Worm (Caenorhabditis elegans): Measurements from ENCODE around the gene W03C9.8.
A peak's percentile ranks its signal among the peaks of the same experiment; 100 is the strongest.

Gene W03C9.8

ce11 chrII:11960596-11961217 lies 12.1 kb downstream of the W03C9.8 start (continued):
- TF ChIP-seq sox-4 (tag; optimal IDR thresholded peaks at IDR 0.05): peak; percentile 27
- TF ChIP-seq snu-23 (GFP tag; optimal IDR thresholded peaks at IDR 0.05): peak; percentile 73
- peak; percentile 53 to 59 for TF ChIP-seq lsy-2 (tag; optimal IDR thresholded peaks at IDR 0.05)
- TF ChIP-seq nhr-77 (tag; optimal IDR thresholded peaks at IDR 0.05): peak; percentile 47
- no peak for TF ChIP-seq unc-30 (tag; optimal IDR thresholded peaks at IDR 0.05)
- TF ChIP-seq aly-2 (tag; optimal IDR thresholded peaks at IDR 0.05): no peak
- TF ChIP-seq C34B4.2 (tag; optimal IDR thresholded peaks at IDR 0.05): no peak
- TF ChIP-seq isw-1 (GFP tag; IDR thresholded peaks at IDR 0.05): no peak
- no peak for TF ChIP-seq hlh-4 (tag; optimal IDR thresholded peaks at IDR 0.05)

DNA sequence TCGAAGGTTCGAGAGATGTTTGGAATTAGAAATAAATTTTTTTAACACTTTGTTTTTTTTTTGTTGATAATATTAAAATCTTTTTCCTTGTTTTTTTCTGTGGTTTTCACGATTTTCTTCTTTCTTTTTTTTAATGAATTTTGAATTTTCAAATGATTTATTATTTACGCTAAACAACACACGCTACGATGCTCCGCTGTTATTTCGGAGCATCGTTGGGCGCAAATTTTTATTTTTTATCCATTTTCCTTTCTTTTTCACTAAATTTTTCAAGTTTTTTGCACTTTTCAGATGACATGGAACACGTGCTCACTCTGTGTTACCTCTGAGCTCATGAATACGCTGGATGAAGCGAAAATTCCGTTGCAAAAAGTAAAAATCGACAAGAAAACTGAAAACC lies 13.5 kb downstream of the W03C9.8 start, which contains the start of the genes W03C9.1 and W03C9.2:
Gene W03C9.1, minus strand, starts transcription at position 46 of the 400 bp plus-strand sequence.
Gene W03C9.2, plus strand, starts transcription at position 286 of the 400 bp plus-strand sequence.
- TF ChIP-seq unc-30 (tag; optimal IDR thresholded peaks at IDR 0.05) (no peak), egl-13 (tag; optimal IDR thresholded peaks at IDR 0.05) (no peak), tbx-2 (tag; optimal IDR thresholded peaks at IDR 0.05) (no peak), nhr-237 (tag; optimal IDR thresholded peaks at IDR 0.05) (no peak), ceh-8 (GFP tag; optimal IDR thresholded peaks at IDR 0.05) (no peak), Y116A8C.19 (tag; optimal IDR thresholded peaks at IDR 0.05; ENCODE audit: borderline replicate concordance) (no peak), ceh-82 (tag; optimal IDR thresholded peaks at IDR 0.05) (no peak), fos-1 (tag; optimal IDR thresholded peaks at IDR 0.05) (no peak)

DNA sequence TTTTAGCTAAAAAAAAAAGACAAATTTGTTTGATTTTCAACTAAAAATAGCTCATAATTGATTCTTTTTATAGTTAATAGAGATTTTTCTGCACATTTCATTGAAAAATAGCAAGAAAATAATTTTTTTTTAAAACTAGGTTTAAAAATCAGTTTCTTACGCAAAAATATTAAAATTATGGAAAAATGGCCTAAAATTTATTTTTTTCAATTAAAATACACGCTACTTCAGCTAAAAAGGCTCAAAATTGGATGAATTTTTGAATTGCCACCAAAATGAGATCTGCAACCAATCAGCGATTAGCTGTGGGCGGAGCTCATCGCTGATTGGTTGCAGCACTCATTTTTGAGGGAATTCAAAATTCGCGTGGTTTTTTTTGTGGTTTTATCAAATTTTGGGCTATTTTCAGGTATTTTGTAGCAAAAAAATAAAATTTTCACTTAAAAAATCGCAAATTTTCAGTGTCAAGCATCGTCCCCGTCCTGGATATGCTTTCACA lies 14.6 kb downstream of the W03C9.8 start:
- TF ChIP-seq sup-37 (GFP tag; optimal IDR thresholded peaks at IDR 0.05) (no peak), lir-3 (tag; optimal IDR thresholded peaks at IDR 0.05; ENCODE audit: poor library complexity) (no peak), isw-1 (GFP tag; IDR thresholded peaks at IDR 0.05) (no peak), hlh-17 (GFP tag; optimal IDR thresholded peaks at IDR 0.05; ENCODE audit: borderline replicate concordance) (no peak), efl-1 (optimal IDR thresholded peaks at IDR 0.05) (no peak), efl-1 (GFP tag; optimal IDR thresholded peaks at IDR 0.05 in 1 of 2) (peak; percentile 55 to 91), ceh-82 (tag; optimal IDR thresholded peaks at IDR 0.05) (no peak), dpl-1 (GFP tag; optimal IDR thresholded peaks at IDR 0.05) (peak in 1 of 3 experiments; percentile 8), swsn-7 (tag; optimal IDR thresholded peaks at IDR 0.05) (no peak), fos-1 (tag; optimal IDR thresholded peaks at IDR 0.05) (no peak)

DNA sequence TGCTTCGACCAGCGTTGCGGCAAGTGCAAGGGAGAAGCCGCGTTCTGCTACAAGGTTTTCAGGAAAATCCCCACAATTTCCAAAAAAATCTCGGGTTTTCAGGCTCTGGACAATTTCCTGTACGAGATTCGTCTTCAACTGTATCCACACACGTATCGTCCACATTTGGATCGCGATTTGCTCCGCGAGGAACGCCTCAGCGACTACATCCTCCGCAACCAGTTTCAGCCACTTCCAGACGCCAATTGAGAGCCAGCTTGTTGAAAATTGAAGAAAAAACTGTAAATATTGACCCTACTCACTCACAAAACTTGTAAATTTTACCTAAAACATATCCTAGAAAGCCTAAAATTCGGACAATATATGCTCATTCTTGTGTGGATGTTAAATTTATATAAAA lies 16.3 kb downstream of the W03C9.8 start:
- no peak for TF ChIP-seq nhr-19 (GFP tag; conservative IDR thresholded peaks at IDR 0.05)
- TF ChIP-seq nhr-71 (tag; optimal IDR thresholded peaks at IDR 0.05): peak; percentile 14
- TF ChIP-seq fkh-10 (GFP tag; optimal IDR thresholded peaks at IDR 0.05): no peak
- no peak for TF ChIP-seq mab-9 (GFP tag; IDR thresholded peaks at IDR 0.05)
- TF ChIP-seq rnt-1 (tag; optimal IDR thresholded peaks at IDR 0.05): peak; percentile 8
- no peak for TF ChIP-seq grh-1 (GFP tag; IDR thresholded peaks at IDR 0.05)
- no peak for TF ChIP-seq unc-86 (tag; optimal IDR thresholded peaks at IDR 0.05)
- TF ChIP-seq efl-1 (optimal IDR thresholded peaks at IDR 0.05): no peak
- peak in 1 of 2 experiments; percentile 87 for TF ChIP-seq efl-1 (GFP tag; optimal IDR thresholded peaks at IDR 0.05 in 1 of 2)
- no peak for TF ChIP-seq Y116A8C.19 (tag; optimal IDR thresholded peaks at IDR 0.05; ENCODE audit: borderline replicate concordance)
- no peak for TF ChIP-seq pag-3 (tag; optimal IDR thresholded peaks at IDR 0.05; ENCODE audit: borderline replicate concordance, insufficient read depth)
- no peak for TF ChIP-seq aly-2 (tag; optimal IDR thresholded peaks at IDR 0.05)
- TF ChIP-seq fos-1 (tag; optimal IDR thresholded peaks at IDR 0.05): no peak
- TF ChIP-seq ama-1 (optimal IDR thresholded peaks at IDR 0.05): peak; percentile 47

ce11 chrII:11966602-11967001 lies 18.0 kb downstream of the W03C9.8 start, which contains the start of gene rab-7:
Gene rab-7 (minus strand): TSS chrII:11966931.
- TF ChIP-seq Y116A8C.19 (tag; optimal IDR thresholded peaks at IDR 0.05; ENCODE audit: borderline replicate concordance) (no peak), efl-3 (GFP tag; optimal IDR thresholded peaks at IDR 0.05) (no peak), F16B12.6 (tag; optimal IDR thresholded peaks at IDR 0.05) (no peak), unc-86 (tag; optimal IDR thresholded peaks at IDR 0.05) (no peak), fkh-10 (GFP tag; optimal IDR thresholded peaks at IDR 0.05) (no peak), dsc-1 (tag; optimal IDR thresholded peaks at IDR 0.05) (peak; percentile 6), nhr-20 (tag; optimal IDR thresholded peaks at IDR 0.05) (no peak), pag-3 (tag; optimal IDR thresholded peaks at IDR 0.05; ENCODE audit: borderline replicate concordance, insufficient read depth) (no peak), ces-1 (GFP tag; optimal IDR thresholded peaks at IDR 0.05) (no peak), zip-4 (GFP tag; optimal IDR thresholded peaks at IDR 0.05) (no peak), efl-1 (optimal IDR thresholded peaks at IDR 0.05) (no peak), efl-1 (GFP tag; optimal IDR thresholded peaks at IDR 0.05 in 1 of 2) (peak in 1 of 2 experiments; percentile 92), nhr-71 (tag; optimal IDR thresholded peaks at IDR 0.05) (peak; percentile 32), lin-35 (GFP tag; optimal IDR thresholded peaks at IDR 0.05) (no peak), fkh-4 (tag; optimal IDR thresholded peaks at IDR 0.05; ENCODE audit: borderline replicate concordance) (no peak), vab-15 (tag; optimal IDR thresholded peaks at IDR 0.05) (no peak), ets-5 (GFP tag; IDR thresholded peaks at IDR 0.05) (no peak)

Measured in whole organism, L1 larva.